Worm (Caenorhabditis elegans): ENCODE data around the gene glt-3.

glt-3 gene

ce11 chrIV:10128446-10128845 is 1.6 kb upstream of the glt-3 start:
- TF ChIP-seq unc-62 (GFP tag; optimal IDR thresholded peaks at IDR 0.05), result no peak

- TF ChIP-seq unc-62 (GFP tag; optimal IDR thresholded peaks at IDR 0.05), result no peak
These were observed 1.1 kb upstream of the glt-3 start, which contains the start of the genes gtbp-1 and K08F4.3 for ce11 chrIV:10128906-10129386. Gene gtbp-1 (minus strand): TSS chrIV:10128956. Gene K08F4.3 (plus strand): TSS chrIV:10129257.

- TF ChIP-seq unc-62 (GFP tag; optimal IDR thresholded peaks at IDR 0.05), result no peak
These were observed 5.8 kb downstream of the glt-3 start, which contains the start of gene K08F4.5 for ce11 chrIV:10135817-10136216. Gene K08F4.5 (minus strand): TSS chrIV:10135917.

- TF ChIP-seq unc-62 (GFP tag; optimal IDR thresholded peaks at IDR 0.05), result no peak
These were observed 7.7 kb downstream of the glt-3 start, which contains the start of gene K08F4.12 for ce11 chrIV:10137804-10138203. Gene K08F4.12 (plus strand): TSS chrIV:10138104.

ce11 chrIV:10140143-10140542 is 10.1 kb downstream of the glt-3 start, which contains the start of gene gst-3:
Gene gst-3 (minus strand): TSS chrIV:10140243.
- no peak for TF ChIP-seq unc-62 (GFP tag; optimal IDR thresholded peaks at IDR 0.05)

ce11 chrIV:10141930-10142505 is 12.0 kb downstream of the glt-3 start, which contains the start of the genes gst-2, gst-4 and dhs-12:
Gene gst-2 (minus strand): TSS chrIV:10142061.
Gene gst-4 (plus strand): TSS chrIV:10142225.
Gene dhs-12 (plus strand): TSS chrIV:10142455.
- no peak for TF ChIP-seq unc-62 (GFP tag; optimal IDR thresholded peaks at IDR 0.05)

ce11 chrIV:10143640-10144039 is 13.6 kb downstream of the glt-3 start, which contains the start of gene msp-38:
Gene msp-38 (minus strand): TSS chrIV:10143740.
- TF ChIP-seq unc-62 (GFP tag; optimal IDR thresholded peaks at IDR 0.05), result no peak

- no peak for TF ChIP-seq unc-62 (GFP tag; optimal IDR thresholded peaks at IDR 0.05)
These were observed 14.4 kb downstream of the glt-3 start for ce11 chrIV:10144487-10144886.

- no peak for TF ChIP-seq unc-62 (GFP tag; optimal IDR thresholded peaks at IDR 0.05)
These were observed 14.9 kb downstream of the glt-3 start for ce11 chrIV:10144909-10145308.

- TF ChIP-seq unc-62 (GFP tag; optimal IDR thresholded peaks at IDR 0.05), result no peak
These were observed 16.8 kb downstream of the glt-3 start, which contains the start of gene T14G10.8 for ce11 chrIV:10146885-10147284. Gene T14G10.8 (minus strand): TSS chrIV:10146985.

ce11 chrIV:10148938-10149337 is 18.9 kb downstream of the glt-3 start, which contains the start of gene pigs-1:
Gene pigs-1 (minus strand): TSS chrIV:10149038.
- TF ChIP-seq unc-62 (GFP tag; optimal IDR thresholded peaks at IDR 0.05), result no peak

ce11 chrIV:10150552-10151004 is 20.5 kb downstream of the glt-3 start, which contains the start of gene tsp-12:
Gene tsp-12 (minus strand): TSS chrIV:10150602.
- TF ChIP-seq unc-62 (GFP tag; optimal IDR thresholded peaks at IDR 0.05), result no peak

- no peak for TF ChIP-seq unc-62 (GFP tag; optimal IDR thresholded peaks at IDR 0.05)
These were observed 21.5 kb downstream of the glt-3 start, which contains the start of gene copg-1 for ce11 chrIV:10151439-10151997. Gene copg-1 (plus strand): TSS chrIV:10151947.

- no peak for TF ChIP-seq unc-62 (GFP tag; optimal IDR thresholded peaks at IDR 0.05)
These were observed 23.4 kb downstream of the glt-3 start for ce11 chrIV:10153479-10153878.

- no peak for TF ChIP-seq unc-62 (GFP tag; optimal IDR thresholded peaks at IDR 0.05)
These were observed 25.4 kb downstream of the glt-3 start, which contains the start of gene ttr-54 for ce11 chrIV:10155475-10155874. Gene ttr-54 (plus strand): TSS chrIV:10155775.

- TF ChIP-seq unc-62 (GFP tag; optimal IDR thresholded peaks at IDR 0.05), result no peak
These were observed 27.0 kb downstream of the glt-3 start for ce11 chrIV:10157034-10157433.

Measured in whole organism, dauer.